Worm (Caenorhabditis elegans): ENCODE measurements around the gene clec-65.
A peak's percentile ranks its signal among the peaks of the same experiment; 100 is the strongest.

The clec-65 gene

DNA sequence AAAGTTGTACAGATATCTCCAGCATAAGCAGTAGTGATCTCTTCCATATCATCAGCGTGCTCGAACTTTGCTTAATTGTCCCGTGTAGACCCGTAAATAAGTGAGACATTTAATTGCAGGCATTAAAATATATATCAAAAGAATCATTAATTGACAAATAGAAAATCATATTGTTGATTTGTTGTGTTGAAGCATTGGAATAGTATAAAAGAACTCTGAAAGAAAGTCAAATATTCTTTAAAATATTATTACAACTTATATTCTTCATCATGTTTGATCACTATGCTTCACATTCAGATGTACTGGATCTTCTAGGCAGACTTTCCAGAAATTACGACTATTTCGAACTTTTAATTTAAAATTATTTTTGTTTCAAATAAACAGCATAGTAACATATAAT lies 24.4 kb downstream of the clec-65 start, which contains the start of gene F58G1.8:
TSS of gene F58G1.8 (minus strand) at position 101 of the 400 bp plus-strand sequence.
- TF ChIP-seq sem-2 (GFP tag; optimal IDR thresholded peaks at IDR 0.05) = no peak
- no peak for TF ChIP-seq mls-2 (tag; optimal IDR thresholded peaks at IDR 0.05)
- no peak for TF ChIP-seq lin-13 (tag; optimal IDR thresholded peaks at IDR 0.05)
- TF ChIP-seq ham-2 (GFP tag; optimal IDR thresholded peaks at IDR 0.05) = no peak
- TF ChIP-seq mab-5 (tag; optimal IDR thresholded peaks at IDR 0.05) = no peak
- TF ChIP-seq unc-120 (tag; optimal IDR thresholded peaks at IDR 0.05; ENCODE audit: poor library complexity, severe bottlenecking) = no peak

DNA sequence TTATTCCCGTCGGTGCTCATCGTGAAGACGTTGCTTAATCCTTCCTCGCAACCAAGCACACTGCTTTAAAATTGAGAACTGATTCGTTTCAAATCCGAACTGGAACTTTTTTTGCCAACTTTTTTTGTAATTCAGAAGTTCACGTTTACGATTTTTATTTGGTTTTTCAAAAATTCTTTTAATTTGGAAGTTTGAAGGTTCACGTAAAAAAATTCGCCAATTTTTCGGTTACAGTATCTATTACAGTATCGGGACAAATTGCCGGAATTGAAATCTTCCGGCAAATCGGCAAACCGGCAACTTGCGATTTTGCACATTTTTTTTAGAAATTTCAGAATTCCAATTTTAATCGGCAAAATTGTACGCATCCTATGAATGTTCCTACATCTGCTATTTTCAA lies 27.1 kb downstream of the clec-65 start, which contains the start of gene F58G1.3:
TSS of gene F58G1.3 (minus strand) at position 101 of the 400 bp plus-strand sequence.
- TF ChIP-seq lin-32 (GFP tag; optimal IDR thresholded peaks at IDR 0.05) (no peak), M03D4.4 (tag; optimal IDR thresholded peaks at IDR 0.05) (no peak), bed-3 (GFP tag; optimal IDR thresholded peaks at IDR 0.05) (no peak), elt-3 (tag; optimal IDR thresholded peaks at IDR 0.05) (no peak), sem-2 (GFP tag; optimal IDR thresholded peaks at IDR 0.05) (no peak), cnd-1 (tag; optimal IDR thresholded peaks at IDR 0.05) (no peak), mls-2 (tag; optimal IDR thresholded peaks at IDR 0.05) (no peak), unc-120 (tag; optimal IDR thresholded peaks at IDR 0.05; ENCODE audit: poor library complexity, severe bottlenecking) (no peak), ces-1 (GFP tag; optimal IDR thresholded peaks at IDR 0.05) (no peak), sptf-1 (tag; optimal IDR thresholded peaks at IDR 0.05) (no peak), nhr-237 (tag; optimal IDR thresholded peaks at IDR 0.05) (no peak)

DNA sequence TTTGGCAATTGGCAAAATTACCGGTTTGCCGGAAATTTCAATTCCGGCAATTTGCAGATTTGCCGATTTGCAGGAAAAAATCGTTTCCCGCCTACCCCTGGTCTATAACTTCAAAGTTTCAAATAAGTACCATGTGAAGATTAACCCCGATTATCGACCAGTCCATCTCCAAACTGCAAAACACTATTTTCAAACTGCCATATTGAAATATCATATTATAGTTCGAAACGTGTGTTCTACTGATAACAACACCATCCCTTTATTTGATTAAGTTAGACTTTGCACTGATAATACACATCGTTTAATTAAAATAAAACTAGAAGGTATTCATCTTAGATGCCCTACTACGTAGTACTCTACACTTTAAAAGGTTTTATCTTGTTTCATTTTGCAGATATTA lies 29.0 kb downstream of the clec-65 start:
- no peak for TF ChIP-seq blmp-1 (tag; optimal IDR thresholded peaks at IDR 0.05)
- no peak for TF ChIP-seq ces-1 (GFP tag; optimal IDR thresholded peaks at IDR 0.05)
- TF ChIP-seq elt-1 (tag; optimal IDR thresholded peaks at IDR 0.05; ENCODE audit: borderline replicate concordance, insufficient read depth) = no peak

DNA sequence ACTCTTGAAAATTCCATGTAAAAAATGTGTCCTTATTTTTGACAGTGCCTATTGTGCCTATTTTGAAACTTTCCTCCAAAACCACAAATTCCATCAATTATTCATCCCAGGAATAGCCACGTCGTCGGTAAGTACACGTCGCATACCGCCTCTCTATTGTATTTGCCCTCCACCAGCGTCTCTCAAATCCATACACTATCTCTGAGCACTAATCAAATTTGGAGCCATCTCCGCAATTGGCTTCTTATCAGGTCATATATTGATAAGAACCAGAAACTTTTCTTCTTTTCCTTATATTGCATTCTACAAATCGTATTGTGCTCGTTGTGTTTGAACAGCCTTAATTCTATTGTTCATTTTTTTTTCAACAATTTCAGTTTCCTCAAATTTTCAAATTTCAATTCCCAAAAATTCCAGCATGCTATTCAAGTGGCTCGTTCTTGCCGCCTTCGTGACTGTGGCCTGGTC lies 30.4 kb downstream of the clec-65 start, which contains the start of gene dct-18:
TSS of gene dct-18 (plus strand) at position 418 of the 468 bp plus-strand sequence.
- TF ChIP-seq ztf-11 (tag; optimal IDR thresholded peaks at IDR 0.05) (no peak), lsy-2 (tag; optimal IDR thresholded peaks at IDR 0.05) (no peak), bed-3 (GFP tag; optimal IDR thresholded peaks at IDR 0.05) (no peak), flh-1 (GFP tag; optimal IDR thresholded peaks at IDR 0.05) (no peak), elt-1 (tag; optimal IDR thresholded peaks at IDR 0.05; ENCODE audit: borderline replicate concordance, insufficient read depth) (no peak), lin-32 (GFP tag; optimal IDR thresholded peaks at IDR 0.05) (no peak), nhr-12 (tag; optimal IDR thresholded peaks at IDR 0.05) (no peak), sem-2 (GFP tag; optimal IDR thresholded peaks at IDR 0.05) (no peak), sptf-1 (tag; optimal IDR thresholded peaks at IDR 0.05) (no peak), snpc-4 (tag; optimal IDR thresholded peaks at IDR 0.05) (no peak)

DNA sequence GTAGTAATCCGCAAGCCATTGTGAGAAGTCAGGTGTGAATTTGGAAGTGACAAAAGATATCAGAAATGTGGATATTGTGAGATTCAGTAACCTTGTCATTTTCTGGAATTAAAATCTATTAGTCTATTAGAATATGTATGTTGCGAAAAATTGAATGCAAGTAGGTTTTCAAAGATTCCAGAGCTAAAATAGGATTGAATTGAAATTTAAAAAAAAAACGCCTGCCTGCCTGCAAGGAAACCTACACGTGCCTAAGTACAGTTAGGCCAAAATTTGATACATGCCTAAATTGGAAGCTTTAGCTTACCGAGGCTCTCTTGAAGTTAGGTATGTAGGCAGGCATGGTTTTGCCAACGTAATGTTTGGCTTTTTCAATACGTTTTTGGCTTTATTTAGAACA lies 34.1 kb downstream of the clec-65 start, which contains the start of gene lips-9:
TSS of gene lips-9 (minus strand) at position 101 of the 400 bp plus-strand sequence.
- TF ChIP-seq bed-3 (GFP tag; optimal IDR thresholded peaks at IDR 0.05) (no peak), lin-13 (tag; optimal IDR thresholded peaks at IDR 0.05) (no peak), ztf-11 (tag; optimal IDR thresholded peaks at IDR 0.05) (no peak), unc-120 (tag; optimal IDR thresholded peaks at IDR 0.05; ENCODE audit: poor library complexity, severe bottlenecking) (no peak), pha-4 (tag; optimal IDR thresholded peaks at IDR 0.05) (no peak), nhr-28 (tag; optimal IDR thresholded peaks at IDR 0.05) (no peak), sem-2 (GFP tag; optimal IDR thresholded peaks at IDR 0.05) (no peak), nhr-237 (tag; optimal IDR thresholded peaks at IDR 0.05) (no peak)

DNA sequence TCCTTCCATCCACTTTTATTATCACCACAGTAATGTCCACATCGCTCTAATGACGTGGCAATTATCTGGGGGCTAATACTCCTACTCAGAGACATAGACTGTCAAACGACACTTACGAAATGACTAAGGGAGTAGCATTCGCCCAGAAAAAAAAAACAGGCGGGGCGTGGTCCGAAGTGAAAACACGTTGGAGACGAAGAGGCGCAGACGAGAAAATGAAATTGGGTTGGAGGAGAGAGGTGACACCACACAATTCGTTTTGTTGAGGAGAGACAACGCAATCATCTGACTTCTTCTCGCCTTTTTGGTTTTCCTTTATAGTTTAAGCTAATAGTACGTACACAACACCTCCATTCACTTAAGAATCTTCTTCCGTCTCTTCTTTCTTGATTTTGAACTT lies 38.0 kb downstream of the clec-65 start:
- peak; percentile 61 for TF ChIP-seq ces-1 (GFP tag; optimal IDR thresholded peaks at IDR 0.05)
- no peak for TF ChIP-seq zip-8 (tag; optimal IDR thresholded peaks at IDR 0.05)

DNA sequence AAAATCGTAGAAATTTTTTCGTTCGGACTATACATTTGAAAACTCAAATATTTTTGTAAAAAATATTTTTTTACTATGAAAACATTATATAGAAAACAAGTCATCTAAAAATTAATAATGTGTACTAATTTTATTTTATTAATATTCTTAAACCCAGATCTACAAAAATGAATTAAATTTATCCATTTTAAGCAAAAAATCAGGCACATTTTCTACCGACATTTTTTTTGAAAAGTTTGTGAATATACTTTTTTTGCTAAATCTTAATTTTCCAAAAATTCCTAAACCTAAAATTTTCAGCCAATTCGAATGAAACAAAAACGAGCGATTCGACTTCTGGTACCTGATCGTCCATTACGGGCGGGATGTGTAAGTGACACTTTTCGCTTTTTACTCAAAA lies 38.7 kb downstream of the clec-65 start, which contains the start of gene arrd-10:
TSS of gene arrd-10 (plus strand) at position 301 of the 400 bp plus-strand sequence.
- TF ChIP-seq cnd-1 (tag; optimal IDR thresholded peaks at IDR 0.05) = no peak
- no peak for TF ChIP-seq ham-2 (GFP tag; optimal IDR thresholded peaks at IDR 0.05)
- no peak for TF ChIP-seq blmp-1 (tag; optimal IDR thresholded peaks at IDR 0.05)
- TF ChIP-seq ces-1 (GFP tag; optimal IDR thresholded peaks at IDR 0.05) = no peak

DNA sequence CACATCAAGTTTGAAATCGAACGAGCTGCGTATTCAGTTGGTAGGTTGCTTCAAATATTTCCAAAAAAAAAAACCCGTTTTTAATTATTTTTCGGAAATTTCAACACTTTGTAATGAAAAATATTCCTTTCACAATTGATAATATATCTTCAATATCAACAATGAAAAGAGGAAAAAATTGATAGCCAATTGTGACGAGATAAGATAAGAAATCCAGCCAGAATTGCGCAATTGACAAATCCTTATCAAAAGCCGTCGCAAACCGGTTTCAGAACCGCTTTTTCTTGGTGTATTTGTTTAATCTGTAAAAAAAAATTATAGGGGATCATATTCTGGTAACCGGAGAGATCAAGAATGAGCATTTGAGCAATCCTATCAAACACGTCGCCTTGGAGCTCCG lies 41.4 kb downstream of the clec-65 start:
- TF ChIP-seq elt-3 (tag; optimal IDR thresholded peaks at IDR 0.05) (peak; percentile 96), mab-5 (tag; optimal IDR thresholded peaks at IDR 0.05) (no peak)

Measured in whole organism, mixed stage, embryonic.